Fruit fly (Drosophila melanogaster) whole organism, pupa: Measurements from ENCODE around the gene Pex23.

Experiments
- CG34367 ChIP-seq: fragments of 200-800 bp; sonication (Bioruptor generic); optimal IDR thresholded peaks from 2 replicates; lab custom pipeline; 2018; ENCODE audit warnings: missing biosample characterization, mild to moderate bottlenecking, missing genetic modification characterization
- Snoo ChIP-seq: fragments of 200-800 bp; sonication (Bioruptor generic); optimal IDR thresholded peaks from 3 replicates; lab custom pipeline; 2017; ENCODE audit warnings: missing biosample characterization, mild to moderate bottlenecking, missing genetic modification characterization, inconsistent platforms

DNA sequence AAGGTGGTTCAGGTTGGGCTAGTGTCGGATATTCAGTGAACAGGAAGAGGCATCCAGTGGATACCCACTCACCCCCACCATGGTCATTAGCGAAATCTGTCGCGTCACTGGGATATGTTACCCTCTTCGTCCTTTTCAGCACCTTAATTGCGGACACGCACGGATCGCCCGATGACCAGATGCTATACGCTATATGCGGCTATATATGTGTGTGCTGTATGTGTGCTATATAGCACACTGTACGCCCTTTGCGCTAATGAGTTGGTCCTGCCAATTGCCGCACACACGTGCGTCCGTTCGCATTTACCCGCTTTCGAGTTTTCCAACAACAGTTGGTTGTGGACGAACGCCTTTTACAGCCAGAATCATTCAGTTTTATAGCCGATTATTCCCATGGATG lies 20.7 kb downstream of the Pex23 start:
- TF ChIP-seq Snoo (tag; lab: Kevin White, UChicago) (no peak), CG34367 (tag; lab: Kevin White, UChicago) (no peak)
